Worm (Caenorhabditis elegans) whole organism, early embryonic: Measurements from ENCODE around the gene mca-2.

Experiments used
- ama-1 ChIP-seq: fragments of 150-350 bp; optimal IDR thresholded peaks from 2 replicates; lab custom pipeline; 2014
- flt-1 ChIP-seq: fragments of 200-800 bp; sonication (Bioruptor generic); IDR thresholded peaks from 2 replicates; pipeline ENCODE4 v1.3.6; 2022; ENCODE audit warnings: missing genetic modification characterization, missing compliant biosample characterization
- hmbx-1 ChIP-seq: sonication (generic microtip); optimal IDR thresholded peaks from 2 replicates; lab custom pipeline; 2016; ENCODE audit warnings: mild to moderate bottlenecking, missing genetic modification characterization, missing compliant biosample characterization
- hmg-4 ChIP-seq: fragments of 200-800 bp; sonication (Bioruptor generic); optimal IDR thresholded peaks from 2 replicates; lab custom pipeline; 2018; ENCODE audit warnings: mild to moderate bottlenecking, missing genetic modification characterization, missing compliant biosample characterization
- tbx-37 ChIP-seq: fragments of 200-800 bp; sonication (Bioruptor generic); conservative IDR thresholded peaks from 2 replicates; pipeline ENCODE4 v1.3.6; 2022; ENCODE audit warnings: missing genetic modification reagents, missing genetic modification characterization, missing compliant biosample characterization

DNA sequence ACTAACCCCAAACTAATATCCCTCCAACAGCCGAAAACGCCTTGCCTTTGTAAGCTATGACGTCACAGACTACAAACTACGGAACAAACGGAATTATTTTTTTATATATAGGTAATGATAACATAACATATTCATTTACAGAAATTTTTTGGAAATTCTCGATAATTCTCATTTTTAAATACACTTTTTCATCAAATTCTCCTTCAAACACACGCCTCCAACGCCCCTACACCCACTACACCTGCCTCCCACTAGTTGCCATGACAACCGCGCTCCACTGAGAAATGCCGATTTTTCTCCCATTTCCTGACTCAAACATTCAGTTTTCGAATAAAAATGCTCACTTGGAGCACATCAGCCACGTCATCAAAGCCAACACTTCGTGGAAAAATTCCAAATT is 30.5 kb downstream of the mca-2 start, which contains the start of gene xbx-4:
- no peak for TF ChIP-seq ama-1 (lab: Kevin White, UChicago)
- TF ChIP-seq hmg-4 (GFP tag; lab: Kevin White, UChicago), result no peak
- no peak for TF ChIP-seq hmbx-1 (tag; lab: Kevin White, UChicago)
- TF ChIP-seq flt-1 (GFP tag; lab: Robert Waterston, UW), result no peak
- no peak for TF ChIP-seq tbx-37 (GFP tag; lab: Robert Waterston, UW)
